Worm (Caenorhabditis elegans) whole organism, late embryonic: ENCODE measurements around the gene srh-246.

Experiments
- ceh-19 ChIP-seq: fragments of 200-800 bp; sonication (Bioruptor generic); optimal IDR thresholded peaks from 2 replicates; lab custom pipeline; 2018; ENCODE audit warnings: mild to moderate bottlenecking, missing genetic modification characterization, missing compliant biosample characterization
- ztf-16 ChIP-seq: sonication (generic microtip); optimal IDR thresholded peaks from 2 replicates; lab custom pipeline; 2017; ENCODE audit warnings: missing genetic modification characterization, missing compliant biosample characterization

- TF ChIP-seq ceh-19: no peak
- TF ChIP-seq ztf-16: no peak
Measured at ce11 chrV:676090-676489, 18.5 kb upstream of the srh-246 start.
